Worm (Caenorhabditis elegans) whole organism, midembryonic: ENCODE results near the gene C54C6.4.

Experiments used
- med-1 ChIP-seq: sonication (generic microtip); optimal IDR thresholded peaks from 2 replicates; lab custom pipeline; 2017; ENCODE audit warnings: missing genetic modification characterization, mild to moderate bottlenecking, missing compliant biosample characterization, antibody characterized with exemption, missing genetic modification reagents; ENCODE audit not compliant: insufficient read depth
- ztf-23 ChIP-seq: fragments of 200-800 bp; sonication (Bioruptor generic); IDR thresholded peaks from 2 replicates; pipeline ENCODE4 v1.3.6; 2022; ENCODE audit warnings: missing genetic modification reagents, missing genetic modification characterization, missing compliant biosample characterization

DNA sequence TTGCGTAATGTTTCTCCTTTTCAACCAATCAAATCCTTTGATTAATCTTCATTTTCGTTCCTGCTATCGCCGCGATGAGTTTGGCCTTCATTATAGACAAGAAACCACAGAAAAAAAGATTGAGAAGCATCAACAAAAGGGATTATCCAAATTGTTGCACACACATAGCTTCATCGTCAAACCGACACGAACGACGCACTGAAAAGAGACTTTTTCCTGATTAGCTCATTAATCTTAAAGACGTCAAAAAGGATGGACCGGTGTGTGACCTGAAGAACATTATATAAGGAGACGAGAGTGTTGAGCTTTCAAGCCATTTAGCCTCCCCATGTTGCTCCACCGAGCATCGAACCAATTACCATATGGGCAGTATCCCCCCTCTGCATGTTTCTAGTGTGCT lies 16.3 kb downstream of the C54C6.4 start:
- no peak for TF ChIP-seq ztf-23 (GFP tag; lab: Robert Waterston, UW)
- no peak for TF ChIP-seq med-1
